Fruit fly (Drosophila melanogaster) whole organism, embryonic: ENCODE results near the gene Gycbeta100B.

Experiments used
- B-H2 ChIP-seq: fragments of 200-800 bp; sonication (Bioruptor generic); optimal IDR thresholded peaks from 2 replicates; lab custom pipeline; 2018; ENCODE audit warnings: missing biosample characterization, mild to moderate bottlenecking, missing genetic modification characterization
- BtbVII ChIP-seq: fragments of 200-800 bp; sonication (Bioruptor generic); optimal IDR thresholded peaks from 3 replicates; lab custom pipeline; 2017; ENCODE audit warnings: missing biosample characterization, mild to moderate bottlenecking, missing genetic modification characterization
- CG15479 ChIP-seq: fragments of 200-800 bp; sonication (Bioruptor generic); optimal IDR thresholded peaks from 3 replicates; lab custom pipeline; 2019; ENCODE audit warnings: missing biosample characterization, mild to moderate bottlenecking, missing genetic modification characterization, moderate library complexity
- CG18599 ChIP-seq: fragments of 200-800 bp; sonication (Bioruptor generic); optimal IDR thresholded peaks from 3 replicates; lab custom pipeline; 2017; ENCODE audit warnings: missing biosample characterization, missing genetic modification characterization, mild to moderate bottlenecking, moderate library complexity, missing genetic modification reagents
- CG34376 ChIP-seq: fragments of 200-800 bp; sonication (Bioruptor generic); optimal IDR thresholded peaks from 2 replicates; lab custom pipeline; 2018; ENCODE audit warnings: missing biosample characterization, mild to moderate bottlenecking, missing genetic modification characterization
- CG34422 ChIP-seq: fragments of 200-800 bp; sonication (Bioruptor generic); IDR thresholded peaks from 3 replicates; pipeline ENCODE4 v1.3.6; 2022; ENCODE audit warnings: missing biosample characterization, missing genetic modification characterization
- CG4617 ChIP-seq: fragments of 200-800 bp; sonication (Bioruptor generic); optimal IDR thresholded peaks from 3 replicates; lab custom pipeline; 2016; ENCODE audit warnings: missing biosample characterization, missing genetic modification characterization, borderline replicate concordance
- D19B ChIP-seq: fragments of 200-800 bp; sonication (Bioruptor generic); optimal IDR thresholded peaks from 2 replicates; lab custom pipeline; 2017; ENCODE audit warnings: missing biosample characterization, mild to moderate bottlenecking, missing genetic modification characterization
- Dbx ChIP-seq: fragments of 200-800 bp; sonication (Bioruptor generic); IDR thresholded peaks from 3 replicates; pipeline ENCODE4 v1.3.6; 2022; ENCODE audit warnings: missing biosample characterization, missing genetic modification characterization
- Hmr ChIP-seq: fragments of 200-800 bp; sonication (Bioruptor generic); optimal IDR thresholded peaks from 3 replicates; lab custom pipeline; 2017; ENCODE audit warnings: mild to moderate bottlenecking, missing biosample characterization, missing genetic modification reagents, missing genetic modification characterization
- Jarid2 ChIP-seq: fragments of 200-800 bp; sonication (Bioruptor generic); optimal IDR thresholded peaks from 3 replicates; lab custom pipeline; 2017; ENCODE audit warnings: mild to moderate bottlenecking, missing biosample characterization, missing genetic modification reagents, missing genetic modification characterization
- Nf-YC ChIP-seq: fragments of 200-800 bp; optimal IDR thresholded peaks from 3 replicates; lab custom pipeline; 2019; ENCODE audit warnings: missing biosample characterization, mild to moderate bottlenecking, missing genetic modification characterization, moderate library complexity
- Sin3A ChIP-seq: fragments of >200 bp; optimal IDR thresholded peaks from 2 replicates; lab custom pipeline; 2018
- Vsx1 ChIP-seq: fragments of 200-800 bp; sonication (Bioruptor generic); optimal IDR thresholded peaks from 2 replicates; lab custom pipeline; 2017; ENCODE audit warnings: missing biosample characterization, mild to moderate bottlenecking, missing genetic modification characterization, missing genetic modification reagents
- ato ChIP-seq: fragments of 200-800 bp; sonication (Bioruptor generic); IDR thresholded peaks from 2 replicates; pipeline ENCODE4 v1.3.6; 2022; ENCODE audit warnings: missing biosample characterization, missing genetic modification characterization; ENCODE audit not compliant: partially characterized antibody
- bigmax ChIP-seq: fragments of 200-800 bp; sonication (Bioruptor generic); optimal IDR thresholded peaks from 2 replicates; lab custom pipeline; 2018; ENCODE audit warnings: missing biosample characterization, mild to moderate bottlenecking, missing genetic modification characterization
- ci ChIP-seq: fragments of 200-800 bp; sonication (Bioruptor generic); IDR thresholded peaks from 3 replicates; pipeline ENCODE4 v1.3.6; 2022; ENCODE audit warnings: missing biosample characterization, missing genetic modification characterization
- crp ChIP-seq, 2 experiments: fragments of 200-800 bp; sonication (Bioruptor generic); optimal IDR thresholded peaks; 2 replicates in 1 of 2; 3 replicates in 1 of 2; lab custom pipeline; 2017; ENCODE audit warnings: missing biosample characterization in 2 of 2, missing genetic modification characterization in 2 of 2, mild to moderate bottlenecking in 1 of 2, moderate library complexity in 1 of 2
- dimm ChIP-seq: fragments of 200-800 bp; sonication (Bioruptor generic); IDR thresholded peaks from 2 replicates; pipeline ENCODE4 v1.3.6; 2022; ENCODE audit warnings: missing biosample characterization, missing genetic modification characterization
- disco-r ChIP-seq: fragments of 200-800 bp; sonication (Bioruptor generic); optimal IDR thresholded peaks from 2 replicates; lab custom pipeline; 2016; ENCODE audit warnings: missing biosample characterization, missing genetic modification characterization
- dmrt11E ChIP-seq: fragments of 200-800 bp; sonication (Bioruptor generic); optimal IDR thresholded peaks from 3 replicates; lab custom pipeline; 2018; ENCODE audit warnings: missing biosample characterization, mild to moderate bottlenecking, missing genetic modification characterization, moderate library complexity
- ewg ChIP-seq: fragments of 200-800 bp; sonication (Bioruptor generic); optimal IDR thresholded peaks from 3 replicates; lab custom pipeline; 2017; ENCODE audit warnings: mild to moderate bottlenecking, missing biosample characterization, missing genetic modification reagents, missing genetic modification characterization
- exex ChIP-seq: fragments of 200-800 bp; sonication (Bioruptor generic); optimal IDR thresholded peaks from 4 replicates; lab custom pipeline; 2018; ENCODE audit warnings: missing biosample characterization, mild to moderate bottlenecking, missing genetic modification characterization, moderate library complexity
- fd3F ChIP-seq: fragments of 200-800 bp; sonication (Bioruptor generic); optimal IDR thresholded peaks from 2 replicates; lab custom pipeline; 2018; ENCODE audit warnings: missing biosample characterization, mild to moderate bottlenecking, missing genetic modification characterization, moderate library complexity
- gcm ChIP-seq: fragments of 200-800 bp; sonication (Bioruptor generic); optimal IDR thresholded peaks from 2 replicates; lab custom pipeline; 2019; ENCODE audit warnings: missing biosample characterization, mild to moderate bottlenecking, missing genetic modification characterization, moderate library complexity
- grn ChIP-seq: fragments of 200-800 bp; sonication (Bioruptor generic); optimal IDR thresholded peaks from 3 replicates; lab custom pipeline; 2017; ENCODE audit warnings: missing biosample characterization, missing genetic modification characterization
- hkb ChIP-seq, 2 experiments: fragments of 200-800 bp in 1 of 2; fragments of >200 bp in 1 of 2; sonication (Bioruptor generic) in 1 of 2; IDR thresholded peaks in 1 of 2; optimal IDR thresholded peaks in 1 of 2; 2 replicates each; pipeline versions ENCODE4 v1.3.6 to Lab custom; 2017 to 2022; ENCODE audit warnings: missing biosample characterization in 1 of 2, missing genetic modification characterization in 1 of 2
- pan ChIP-seq, 4 experiments: fragments of >200 bp in 3 of 4; fragments of 200-800 bp in 1 of 4; sonication (Bioruptor generic) in 1 of 4; optimal IDR thresholded peaks in 3 of 4; IDR thresholded peaks in 1 of 4; 2 replicates each; pipeline versions ENCODE4 v1.3.6 to Lab custom; 2017 to 2022; ENCODE audit warnings: missing biosample characterization in 2 of 4, missing genetic modification characterization in 2 of 4, mixed read lengths in 1 of 4
- pita ChIP-seq: fragments of 200-800 bp; sonication (Bioruptor generic); optimal IDR thresholded peaks from 2 replicates; lab custom pipeline; 2017; ENCODE audit warnings: missing biosample characterization, mild to moderate bottlenecking, missing genetic modification characterization
- rib ChIP-seq: fragments of 200-800 bp; sonication (Bioruptor generic); IDR thresholded peaks from 2 replicates; pipeline ENCODE4 v1.3.6; 2022; ENCODE audit warnings: missing biosample characterization, missing genetic modification characterization
- row ChIP-seq: fragments of 200-800 bp; sonication (Bioruptor generic); IDR thresholded peaks from 3 replicates; pipeline ENCODE4 v1.3.6; 2022; ENCODE audit warnings: missing biosample characterization, missing genetic modification characterization
- run ChIP-seq: fragments of 200-800 bp; sonication (Bioruptor generic); optimal IDR thresholded peaks from 3 replicates; lab custom pipeline; 2018; ENCODE audit warnings: missing biosample characterization, mild to moderate bottlenecking, missing genetic modification characterization
- sens ChIP-seq: fragments of 200-800 bp; sonication (Bioruptor generic); peaks from one replicate; lab custom pipeline; 2016; ENCODE audit warnings: missing biosample characterization, missing genetic modification characterization
- stwl ChIP-seq: fragments of 200-800 bp; sonication (Bioruptor generic); optimal IDR thresholded peaks from 3 replicates; lab custom pipeline; 2018; ENCODE audit warnings: missing biosample characterization, mild to moderate bottlenecking, missing genetic modification characterization, moderate library complexity
- sug ChIP-seq: fragments of 200-800 bp; optimal IDR thresholded peaks from 2 replicates; lab custom pipeline; 2019; ENCODE audit warnings: missing biosample characterization, mild to moderate bottlenecking, missing genetic modification characterization, moderate library complexity
- zen2 ChIP-seq: fragments of 200-800 bp; sonication (Bioruptor generic); IDR thresholded peaks from 3 replicates; pipeline ENCODE4 v1.3.6; 2022; ENCODE audit warnings: missing biosample characterization, missing genetic modification characterization; ENCODE audit not compliant: partially characterized antibody

Gene Gycbeta100B

dm6 chr3R:31196731-31197130 is 62.5 kb downstream of the Gycbeta100B start, which contains the start of gene CG1544 (continued):
- TF ChIP-seq Nf-YC (tag; lab: Kevin White, UChicago): peak; percentile 45
- no peak for TF ChIP-seq ewg
- TF ChIP-seq ato (GFP tag; lab: Robert Waterston, UW): no peak
- no peak for TF ChIP-seq Sin3A (lab: Kevin White, UChicago)
- peak; percentile 38; the same call in 1 of the 3 replicates for TF ChIP-seq ci (GFP tag; lab: Robert Waterston, UW)
- no peak for TF ChIP-seq dimm (GFP tag; lab: Robert Waterston, UW)
- TF ChIP-seq pan (optimal IDR thresholded peaks at IDR 0.05; lab: Kevin White, UChicago): no peak
- peak in 1 of 2 experiments; percentile 7 for TF ChIP-seq pan (GFP tag; optimal IDR thresholded peaks at IDR 0.05 in 1 of 2, IDR thresholded peaks at IDR 0.05 in 1 of 2)
- TF ChIP-seq B-H2 (GFP tag; lab: Kevin White, UChicago): peak; percentile 13
- no peak for TF ChIP-seq hkb (optimal IDR thresholded peaks at IDR 0.05; lab: Kevin White, UChicago)
- TF ChIP-seq hkb (GFP tag; IDR thresholded peaks at IDR 0.05; lab: Robert Waterston, UW): peak; percentile 41; the same call in 1 of the 2 replicates
- TF ChIP-seq BtbVII: peak; percentile 41
- TF ChIP-seq Dbx: peak; percentile 27; the same call in 1 of the 3 replicates
- TF ChIP-seq D19B (GFP tag; lab: Kevin White, UChicago): no peak
- peak; percentile 32 for TF ChIP-seq CG18599 (GFP tag; lab: Kevin White, UChicago)
- TF ChIP-seq zen2: no peak
- no peak for TF ChIP-seq dmrt11E (tag; lab: Kevin White, UChicago)
- peak; percentile 65 for TF ChIP-seq gcm (GFP tag; lab: Kevin White, UChicago)
- peak; percentile 38 for TF ChIP-seq sens (GFP tag; lab: Kevin White, UChicago)
- 0 out of 2 replicates have a peak, but pooled peaks have one; percentile 32 for TF ChIP-seq rib (GFP tag; lab: Robert Waterston, UW)
- no peak for TF ChIP-seq disco-r (GFP tag; lab: Kevin White, UChicago)
- no peak for TF ChIP-seq run (tag; lab: Kevin White, UChicago)
- no peak for TF ChIP-seq fd3F (GFP tag; lab: Kevin White, UChicago)
- peak; percentile 32; the same call in 1 of the 3 replicates for TF ChIP-seq CG34422 (GFP tag; lab: Robert Waterston, UW)
- TF ChIP-seq Jarid2 (GFP tag; lab: Kevin White, UChicago): peak; percentile 69
- TF ChIP-seq Hmr (GFP tag; lab: Kevin White, UChicago): peak; percentile 17
- peak; percentile 13 for TF ChIP-seq pita (GFP tag; lab: Kevin White, UChicago)
- TF ChIP-seq stwl (tag; lab: Kevin White, UChicago): peak; percentile 32

dm6 chr3R:31197142-31197994 is 63.2 kb downstream of the Gycbeta100B start:
- TF ChIP-seq Vsx1 (GFP tag; lab: Kevin White, UChicago) (peak; percentile 21), crp (GFP tag; optimal IDR thresholded peaks at IDR 0.05; lab: Kevin White, UChicago) (no peak), row (GFP tag; lab: Robert Waterston, UW) (peak; percentile 27; the same call in 1 of the 3 replicates), grn (GFP tag; lab: Kevin White, UChicago) (peak; percentile 37), CG15479 (GFP tag; lab: Kevin White, UChicago) (peak; percentile 57), CG18599 (GFP tag; lab: Kevin White, UChicago) (peak; percentile 5), D19B (GFP tag; lab: Kevin White, UChicago) (peak; percentile 48), exex (tag; lab: Kevin White, UChicago) (peak; percentile 49), sug (tag; lab: Kevin White, UChicago) (peak; percentile 98), bigmax (GFP tag; lab: Kevin White, UChicago) (no peak), CG34376 (GFP tag; lab: Kevin White, UChicago) (peak; percentile 40), CG4617 (GFP tag; lab: Kevin White, UChicago) (no peak)
